Worm (Caenorhabditis elegans): ENCODE results near the gene ZK792.1.

ZK792.1 gene

ce11 chrIV:11635437-11636408 lies 23.9 kb upstream of the ZK792.1 start, which contains the start of gene mars-1 (continued):
- TF ChIP-seq T20F7.1 (GFP tag; optimal IDR thresholded peaks at IDR 0.05), result peak; percentile 81
- TF ChIP-seq hif-1 (tag; optimal IDR thresholded peaks at IDR 0.05), result peak in 1 of 2 experiments; percentile 74

- TF ChIP-seq mep-1 (tag; optimal IDR thresholded peaks at IDR 0.05) (peak; percentile 30), mdl-1 (tag; optimal IDR thresholded peaks at IDR 0.05) (peak in 1 of 2 experiments; percentile 64), hmg-1.1 (GFP tag; IDR thresholded peaks at IDR 0.05) (0 out of 2 replicates have a peak, but pooled peaks have one; percentile 24), nhr-11 (tag; optimal IDR thresholded peaks at IDR 0.05) (peak; percentile 37), daf-19 (GFP tag; conservative IDR thresholded peaks at IDR 0.05) (no peak), zip-11 (GFP tag; IDR thresholded peaks at IDR 0.05) (no peak), nhr-28 (tag; optimal IDR thresholded peaks at IDR 0.05) (peak; percentile 72), aha-1 (tag) (peak; percentile 62), jun-1 (tag; optimal IDR thresholded peaks at IDR 0.05) (no peak), ama-1 (optimal IDR thresholded peaks at IDR 0.05) (no peak), daf-16 (GFP tag; optimal IDR thresholded peaks at IDR 0.05) (peak in 1 of 2 experiments; percentile 2), daf-16 (tag; optimal IDR thresholded peaks at IDR 0.05) (no peak), tag-97 (GFP tag; IDR thresholded peaks at IDR 0.05) (no peak), hlh-30 (tag; optimal IDR thresholded peaks at IDR 0.05; ENCODE audit: insufficient read depth) (peak; percentile 96), nhr-237 (tag; optimal IDR thresholded peaks at IDR 0.05) (no peak), lsy-2 (tag; optimal IDR thresholded peaks at IDR 0.05) (peak in 1 of 2 experiments; percentile 38), dve-1 (tag; optimal IDR thresholded peaks at IDR 0.05; ENCODE audit: insufficient read depth) (peak; percentile 83), F44E2.7 (GFP tag; IDR thresholded peaks at IDR 0.05) (no peak), hlh-11 (tag; optimal IDR thresholded peaks at IDR 0.05) (peak; percentile 74)
These were observed 23.3 kb upstream of the ZK792.1 start, which contains the start of gene F58B3.6 for ce11 chrIV:11636409-11636723. TSS of gene F58B3.6 (plus strand) at chrIV:11636648.

ce11 chrIV:11638016-11638415 lies 21.6 kb upstream of the ZK792.1 start, which contains the start of gene rbm-17:
TSS of gene rbm-17 (plus strand) at chrIV:11638316.
- peak in 1 of 2 experiments; percentile 9 for TF ChIP-seq lsy-2 (tag; optimal IDR thresholded peaks at IDR 0.05)
- TF ChIP-seq aha-1 (tag), result peak; percentile 43
- peak in 1 of 2 experiments; percentile 1 for TF ChIP-seq unc-62 (GFP tag; optimal IDR thresholded peaks at IDR 0.05 in 1 of 2)
- no peak for TF ChIP-seq unc-62 (tag; optimal IDR thresholded peaks at IDR 0.05)
- no peak for TF ChIP-seq R02D3.7 (tag; optimal IDR thresholded peaks at IDR 0.05)

ce11 chrIV:11640915-11641314 lies 18.7 kb upstream of the ZK792.1 start, which contains the start of gene ttr-50:
TSS of gene ttr-50 (minus strand) at chrIV:11641015.
- TF ChIP-seq mdt-29 (GFP tag; IDR thresholded peaks at IDR 0.05), result no peak
- no peak for TF ChIP-seq lin-39 (tag; optimal IDR thresholded peaks at IDR 0.05)
- no peak for TF ChIP-seq nhr-111 (GFP tag; optimal IDR thresholded peaks at IDR 0.05)
- no peak for TF ChIP-seq F26F4.8 (GFP tag; conservative IDR thresholded peaks at IDR 0.05)
- no peak for TF ChIP-seq dmd-6 (GFP tag; IDR thresholded peaks at IDR 0.05)
- no peak for TF ChIP-seq ZK546.5 (tag; optimal IDR thresholded peaks at IDR 0.05)
- TF ChIP-seq D1046.2 (GFP tag; IDR thresholded peaks at IDR 0.05), result no peak
- no peak for TF ChIP-seq duxl-1 (tag; optimal IDR thresholded peaks at IDR 0.05; ENCODE audit: poor library complexity)
- TF ChIP-seq lin-29 (GFP tag; IDR thresholded peaks at IDR 0.05), result no peak
- TF ChIP-seq tra-1 (GFP tag; IDR thresholded peaks at IDR 0.05), result no peak
- TF ChIP-seq pqm-1 (tag; optimal IDR thresholded peaks at IDR 0.05), result no peak
- no peak for TF ChIP-seq mxl-2 (GFP tag; conservative IDR thresholded peaks at IDR 0.05)
- no peak for TF ChIP-seq pha-4 (GFP tag; IDR thresholded peaks at IDR 0.05)
- no peak for TF ChIP-seq pha-4 (tag; optimal IDR thresholded peaks at IDR 0.05)
- no peak for TF ChIP-seq T26A8.4 (GFP tag; IDR thresholded peaks at IDR 0.05)

Measured in whole organism, L4 larva.